Fruit fly (Drosophila melanogaster) whole organism: ENCODE results near the gene CG13700.

ENCODE experiments used
- CG8478 ChIP-seq: fragments of >200 bp; optimal IDR thresholded peaks from 2 replicates; lab custom pipeline; 2018; ENCODE audit warnings: inconsistent platforms
- Dll ChIP-seq: fragments of >200 bp; optimal IDR thresholded peaks from 2 replicates; lab custom pipeline; 2017
- EcR ChIP-seq, 2 experiments: fragments of >200 bp; optimal IDR thresholded peaks; 2 replicates each; lab custom pipeline; 2017; ENCODE audit warnings: missing biosample characterization in 2 of 2, missing genetic modification characterization in 2 of 2, missing genetic modification reagents in 2 of 2
- pan ChIP-seq: fragments of >200 bp; optimal IDR thresholded peaks from 2 replicates; lab custom pipeline; 2017
- psq ChIP-seq: fragments of >200 bp; optimal IDR thresholded peaks from 2 replicates; lab custom pipeline; 2017
- usp ChIP-seq: fragments of >200 bp; optimal IDR thresholded peaks from 2 replicates; lab custom pipeline; 2017; ENCODE audit warnings: missing biosample characterization, missing genetic modification characterization, mixed read lengths

CG13700 gene

dm6 chr3L:18302021-18302420 is 961 bp upstream of the CG13700 start:
- no peak for TF ChIP-seq Dll
- no peak for TF ChIP-seq usp
- no peak for TF ChIP-seq CG8478 (lab: Kevin White, UChicago)
- TF ChIP-seq pan: no peak
- TF ChIP-seq EcR (GFP tag; optimal IDR thresholded peaks at IDR 0.05; lab: Kevin White, UChicago): no peak
- no peak for TF ChIP-seq psq (lab: Kevin White, UChicago)

dm6 chr3L:18297328-18297727 is 3.7 kb downstream of the CG13700 start:
- TF ChIP-seq CG8478 (lab: Kevin White, UChicago) (no peak), EcR (GFP tag; optimal IDR thresholded peaks at IDR 0.05; lab: Kevin White, UChicago) (no peak), Dll (no peak), pan (no peak)

dm6 chr3L:18296452-18296851 is 4.6 kb downstream of the CG13700 start:
- TF ChIP-seq CG8478 (lab: Kevin White, UChicago) (no peak), psq (lab: Kevin White, UChicago) (no peak), usp (no peak), Dll (no peak), EcR (GFP tag; optimal IDR thresholded peaks at IDR 0.05; lab: Kevin White, UChicago) (no peak), pan (no peak)

- TF ChIP-seq usp (no peak), EcR (GFP tag; optimal IDR thresholded peaks at IDR 0.05; lab: Kevin White, UChicago) (no peak), Dll (no peak), CG8478 (lab: Kevin White, UChicago) (no peak)
Observed at dm6 chr3L:18294212-18294944, 6.7 kb downstream of the CG13700 start, which contains the start of gene CG5103. CG5103 (minus strand) TSS chr3L:18294262.

dm6 chr3L:18289993-18290727 is 10.9 kb downstream of the CG13700 start:
- TF ChIP-seq CG8478 (lab: Kevin White, UChicago): no peak
- TF ChIP-seq Dll: no peak
- no peak for TF ChIP-seq EcR (GFP tag; optimal IDR thresholded peaks at IDR 0.05; lab: Kevin White, UChicago)
- no peak for TF ChIP-seq usp
- no peak for TF ChIP-seq pan

- TF ChIP-seq usp (no peak), psq (lab: Kevin White, UChicago) (no peak), EcR (GFP tag; optimal IDR thresholded peaks at IDR 0.05; lab: Kevin White, UChicago) (no peak), pan (no peak), Dll (no peak), CG8478 (lab: Kevin White, UChicago) (no peak)
Observed at dm6 chr3L:18281236-18281635, 19.8 kb downstream of the CG13700 start.

- no peak for TF ChIP-seq psq (lab: Kevin White, UChicago)
- no peak for TF ChIP-seq EcR (GFP tag; optimal IDR thresholded peaks at IDR 0.05; lab: Kevin White, UChicago)
- no peak for TF ChIP-seq Dll
- TF ChIP-seq usp: no peak
- no peak for TF ChIP-seq pan
- TF ChIP-seq CG8478 (lab: Kevin White, UChicago): no peak
Observed at dm6 chr3L:18276602-18277001, 24.5 kb downstream of the CG13700 start.

dm6 chr3L:18275888-18276287 is 25.2 kb downstream of the CG13700 start:
- TF ChIP-seq pan: peak; percentile 62
- no peak for TF ChIP-seq CG8478 (lab: Kevin White, UChicago)
- no peak for TF ChIP-seq Dll

dm6 chr3L:18274188-18274587 is 26.9 kb downstream of the CG13700 start:
- TF ChIP-seq CG8478 (lab: Kevin White, UChicago): no peak
- no peak for TF ChIP-seq usp
- no peak for TF ChIP-seq Dll
- TF ChIP-seq psq (lab: Kevin White, UChicago): no peak

- no peak for TF ChIP-seq Dll
- no peak for TF ChIP-seq psq (lab: Kevin White, UChicago)
- TF ChIP-seq usp: no peak
- TF ChIP-seq CG8478 (lab: Kevin White, UChicago): no peak
- TF ChIP-seq EcR (GFP tag; optimal IDR thresholded peaks at IDR 0.05; lab: Kevin White, UChicago): no peak
- TF ChIP-seq pan: no peak
Observed at dm6 chr3L:18273121-18273520, 27.9 kb downstream of the CG13700 start.

dm6 chr3L:18272321-18273054 is 28.6 kb downstream of the CG13700 start:
- TF ChIP-seq Dll: no peak
- no peak for TF ChIP-seq CG8478 (lab: Kevin White, UChicago)
- TF ChIP-seq usp: no peak
- TF ChIP-seq EcR (GFP tag; optimal IDR thresholded peaks at IDR 0.05; lab: Kevin White, UChicago): no peak
- no peak for TF ChIP-seq psq (lab: Kevin White, UChicago)
- no peak for TF ChIP-seq pan

dm6 chr3L:18270895-18271294 is 30.2 kb downstream of the CG13700 start:
- no peak for TF ChIP-seq psq (lab: Kevin White, UChicago)
- no peak for TF ChIP-seq usp
- TF ChIP-seq CG8478 (lab: Kevin White, UChicago): no peak
- no peak for TF ChIP-seq EcR (GFP tag; optimal IDR thresholded peaks at IDR 0.05; lab: Kevin White, UChicago)
- no peak for TF ChIP-seq Dll
- TF ChIP-seq pan: no peak
